Fruit fly (Drosophila melanogaster) whole organism, prepupa: Measurements from ENCODE around the gene Osbp.

Experiments used
- CG10631 ChIP-seq: fragments of 200-800 bp; sonication (Bioruptor generic); optimal IDR thresholded peaks from 2 replicates; lab custom pipeline; 2016; ENCODE audit warnings: missing biosample characterization, missing genetic modification characterization
- CG10669 ChIP-seq: fragments of 200-800 bp; sonication (Bioruptor generic); optimal IDR thresholded peaks from 3 replicates; lab custom pipeline; 2018; ENCODE audit warnings: missing biosample characterization, mild to moderate bottlenecking, missing genetic modification characterization, moderate library complexity
- CG11294 ChIP-seq: fragments of 200-800 bp; sonication (Bioruptor generic); IDR thresholded peaks from 2 replicates; pipeline ENCODE4 v1.3.6; 2022; ENCODE audit warnings: missing biosample characterization, missing genetic modification characterization
- CG11762 ChIP-seq: fragments of 200-800 bp; sonication (Bioruptor generic); optimal IDR thresholded peaks from 3 replicates; lab custom pipeline; 2016; ENCODE audit warnings: missing biosample characterization, missing genetic modification characterization; ENCODE audit not compliant: insufficient read depth
- CG11902 ChIP-seq: fragments of 200-800 bp; sonication (Bioruptor generic); optimal IDR thresholded peaks from 3 replicates; lab custom pipeline; 2016; ENCODE audit warnings: missing biosample characterization, missing genetic modification characterization
- CG16779 ChIP-seq: fragments of 200-800 bp; sonication (Bioruptor generic); optimal IDR thresholded peaks from 3 replicates; lab custom pipeline; 2017; ENCODE audit warnings: missing biosample characterization, mild to moderate bottlenecking, missing genetic modification characterization
- CG3032 ChIP-seq: fragments of 200-800 bp; optimal IDR thresholded peaks from 2 replicates; lab custom pipeline; 2019; ENCODE audit warnings: missing biosample characterization, mild to moderate bottlenecking, missing genetic modification characterization, moderate library complexity
- CG31627 ChIP-seq: fragments of 200-800 bp; sonication (Bioruptor generic); optimal IDR thresholded peaks from 3 replicates; lab custom pipeline; 2016; ENCODE audit warnings: missing biosample characterization, missing genetic modification characterization
- CG32006 ChIP-seq: fragments of 200-800 bp; sonication (Bioruptor generic); optimal IDR thresholded peaks from 3 replicates; lab custom pipeline; 2017; ENCODE audit warnings: missing biosample characterization, mild to moderate bottlenecking, missing genetic modification characterization
- CG34406 ChIP-seq: fragments of 200-800 bp; sonication (Bioruptor generic); optimal IDR thresholded peaks from 3 replicates; lab custom pipeline; 2016; ENCODE audit warnings: missing biosample characterization, missing genetic modification characterization
- CG3919 ChIP-seq: fragments of 200-800 bp; sonication (Bioruptor generic); optimal IDR thresholded peaks from 3 replicates; lab custom pipeline; 2016; ENCODE audit warnings: missing biosample characterization, missing genetic modification characterization
- CG4318 ChIP-seq: fragments of 200-800 bp; sonication (Bioruptor generic); optimal IDR thresholded peaks from 3 replicates; lab custom pipeline; 2017; ENCODE audit warnings: missing biosample characterization, mild to moderate bottlenecking, missing genetic modification characterization
- CG6163 ChIP-seq: fragments of 200-800 bp; sonication (Bioruptor generic); IDR thresholded peaks from 3 replicates; pipeline ENCODE4 v1.3.6; 2022; ENCODE audit warnings: missing biosample characterization, missing genetic modification characterization
- CG6792 ChIP-seq: fragments of 200-800 bp; sonication (Bioruptor generic); optimal IDR thresholded peaks from 3 replicates; lab custom pipeline; 2016; ENCODE audit warnings: missing biosample characterization, missing genetic modification characterization
- CG6808 ChIP-seq: fragments of 200-800 bp; sonication (Bioruptor generic); optimal IDR thresholded peaks from 3 replicates; lab custom pipeline; 2017; ENCODE audit warnings: missing biosample characterization, missing genetic modification characterization, mild to moderate bottlenecking, moderate library complexity, missing genetic modification reagents
- CG7368 ChIP-seq: fragments of 200-800 bp; sonication (Bioruptor generic); optimal IDR thresholded peaks from 3 replicates; lab custom pipeline; 2016; ENCODE audit warnings: missing biosample characterization, missing genetic modification characterization
- CG8119 ChIP-seq: fragments of 200-800 bp; sonication (Bioruptor generic); IDR thresholded peaks from 3 replicates; pipeline ENCODE4 v1.3.6; 2022; ENCODE audit warnings: missing biosample characterization, missing genetic modification characterization
- CG8319 ChIP-seq: fragments of 200-800 bp; sonication (Bioruptor generic); optimal IDR thresholded peaks from 3 replicates; lab custom pipeline; 2016; ENCODE audit warnings: missing biosample characterization, missing genetic modification characterization
- CG8632 ChIP-seq: fragments of 200-800 bp; sonication (Bioruptor generic); optimal IDR thresholded peaks from 3 replicates; lab custom pipeline; 2016; ENCODE audit warnings: missing biosample characterization, missing genetic modification characterization
- CG9139 ChIP-seq: fragments of 200-800 bp; sonication (Bioruptor generic); optimal IDR thresholded peaks from 3 replicates; lab custom pipeline; 2017; ENCODE audit warnings: missing biosample characterization, mild to moderate bottlenecking, missing genetic modification characterization
- Eip75B ChIP-seq: fragments of 200-800 bp; sonication (Bioruptor generic); optimal IDR thresholded peaks from 3 replicates; lab custom pipeline; 2016; ENCODE audit warnings: missing biosample characterization, missing genetic modification characterization
- Eip78C ChIP-seq: fragments of 200-800 bp; sonication (Bioruptor generic); peaks from one replicate; lab custom pipeline; 2016; ENCODE audit warnings: missing biosample characterization, missing genetic modification characterization
- Eip93F ChIP-seq: fragments of 200-800 bp; sonication (Bioruptor generic); optimal IDR thresholded peaks from 2 replicates; lab custom pipeline; 2016; ENCODE audit warnings: missing biosample characterization, mild to moderate bottlenecking, missing genetic modification characterization
- Ets21C ChIP-seq: fragments of 200-800 bp; sonication (Bioruptor generic); optimal IDR thresholded peaks from 3 replicates; lab custom pipeline; 2016; ENCODE audit warnings: missing biosample characterization, missing genetic modification characterization
- Ets96B ChIP-seq: fragments of 200-800 bp; optimal IDR thresholded peaks from 2 replicates; lab custom pipeline; 2019; ENCODE audit warnings: missing biosample characterization, mild to moderate bottlenecking, missing genetic modification characterization, moderate library complexity
- Gug ChIP-seq: fragments of 200-800 bp; sonication (Bioruptor generic); IDR thresholded peaks from 2 replicates; pipeline ENCODE4 v1.3.6; 2022; ENCODE audit warnings: missing biosample characterization, missing genetic modification characterization
- Hr38 ChIP-seq: sonication (Bioruptor generic); optimal IDR thresholded peaks from 2 replicates; lab custom pipeline; 2016; ENCODE audit warnings: missing biosample characterization, missing genetic modification characterization
- Hr4 ChIP-seq: fragments of 200-800 bp; sonication (Bioruptor generic); optimal IDR thresholded peaks from 3 replicates; lab custom pipeline; 2016; ENCODE audit warnings: missing biosample characterization, missing genetic modification characterization
- Met ChIP-seq: fragments of 200-800 bp; sonication (Bioruptor generic); optimal IDR thresholded peaks from 3 replicates; lab custom pipeline; 2016; ENCODE audit warnings: missing biosample characterization, missing genetic modification characterization
- OdsH ChIP-seq: fragments of 200-800 bp; sonication (Bioruptor generic); optimal IDR thresholded peaks from 3 replicates; lab custom pipeline; 2016; ENCODE audit warnings: missing biosample characterization, missing genetic modification characterization
- Smox ChIP-seq: fragments of 200-800 bp; sonication (Bioruptor generic); optimal IDR thresholded peaks from 3 replicates; lab custom pipeline; 2016; ENCODE audit warnings: missing biosample characterization, missing genetic modification characterization
- achi ChIP-seq: fragments of 200-800 bp; sonication (Bioruptor generic); optimal IDR thresholded peaks from 3 replicates; lab custom pipeline; 2016; ENCODE audit warnings: missing biosample characterization, missing genetic modification characterization
- acj6 ChIP-seq: fragments of 200-800 bp; sonication (Bioruptor generic); optimal IDR thresholded peaks from 3 replicates; lab custom pipeline; 2016; ENCODE audit warnings: missing biosample characterization, missing genetic modification characterization
- cyc ChIP-seq: fragments of 200-800 bp; sonication (Bioruptor generic); optimal IDR thresholded peaks from 3 replicates; lab custom pipeline; 2016; ENCODE audit warnings: missing biosample characterization, missing genetic modification characterization
- dac ChIP-seq: fragments of 200-800 bp; sonication (Bioruptor generic); optimal IDR thresholded peaks from 2 replicates; lab custom pipeline; 2017; ENCODE audit warnings: missing biosample characterization, mild to moderate bottlenecking, missing genetic modification characterization
- dsx ChIP-seq: fragments of 200-800 bp; optimal IDR thresholded peaks from 3 replicates; lab custom pipeline; 2019; ENCODE audit warnings: missing biosample characterization, mild to moderate bottlenecking, missing genetic modification characterization, moderate library complexity; ENCODE audit not compliant: poor library complexity, severe bottlenecking
- eg ChIP-seq: fragments of 200-800 bp; sonication (Bioruptor generic); IDR thresholded peaks from 3 replicates; pipeline ENCODE4 v1.3.6; 2022; ENCODE audit warnings: missing biosample characterization, missing genetic modification characterization
- esn ChIP-seq: fragments of 200-800 bp; sonication (Bioruptor generic); optimal IDR thresholded peaks from 2 replicates; lab custom pipeline; 2016; ENCODE audit warnings: missing biosample characterization, mild to moderate bottlenecking, missing genetic modification characterization, moderate library complexity
- fd59A ChIP-seq: fragments of 200-800 bp; sonication (Bioruptor generic); optimal IDR thresholded peaks from 2 replicates; lab custom pipeline; 2017; ENCODE audit warnings: missing biosample characterization, mild to moderate bottlenecking, missing genetic modification characterization, missing genetic modification reagents
- fd85E ChIP-seq: fragments of 200-800 bp; sonication (Bioruptor generic); optimal IDR thresholded peaks from 3 replicates; lab custom pipeline; 2016; ENCODE audit warnings: missing biosample characterization, missing genetic modification characterization
- fkh ChIP-seq: fragments of 200-800 bp; sonication (Bioruptor generic); optimal IDR thresholded peaks from 3 replicates; lab custom pipeline; 2017; ENCODE audit warnings: missing biosample characterization, mild to moderate bottlenecking, missing genetic modification characterization, moderate library complexity
- lz ChIP-seq: fragments of 200-800 bp; sonication (Bioruptor generic); optimal IDR thresholded peaks from 3 replicates; lab custom pipeline; 2016; ENCODE audit warnings: missing biosample characterization, missing genetic modification characterization
- net ChIP-seq: fragments of 200-800 bp; sonication (Bioruptor generic); optimal IDR thresholded peaks from 3 replicates; lab custom pipeline; 2016; ENCODE audit warnings: missing biosample characterization, missing genetic modification characterization
- pdm3 ChIP-seq: fragments of 200-800 bp; sonication (Bioruptor generic); optimal IDR thresholded peaks from 3 replicates; lab custom pipeline; 2016; ENCODE audit warnings: missing biosample characterization, missing genetic modification characterization
- salr ChIP-seq, 2 experiments: fragments of 200-800 bp; sonication (Bioruptor generic); optimal IDR thresholded peaks; 3 replicates each; lab custom pipeline; 2016 to 2018; ENCODE audit warnings: missing biosample characterization in 2 of 2, missing genetic modification characterization in 2 of 2, mild to moderate bottlenecking in 1 of 2
- spab ChIP-seq: fragments of 200-800 bp; sonication (Bioruptor generic); optimal IDR thresholded peaks from 2 replicates; lab custom pipeline; 2017; ENCODE audit warnings: missing biosample characterization, mild to moderate bottlenecking, missing genetic modification characterization, missing genetic modification reagents
- ss ChIP-seq, 2 experiments: fragments of 200-800 bp; sonication (Bioruptor generic); optimal IDR thresholded peaks; 2 replicates in 1 of 2; 3 replicates in 1 of 2; lab custom pipeline; 2017 to 2018; ENCODE audit warnings: mild to moderate bottlenecking in 2 of 2, missing biosample characterization in 2 of 2, missing genetic modification characterization in 2 of 2, moderate library complexity in 1 of 2
- vri ChIP-seq: fragments of 200-800 bp; sonication (Bioruptor generic); optimal IDR thresholded peaks from 3 replicates; lab custom pipeline; 2016; ENCODE audit warnings: missing biosample characterization, mild to moderate bottlenecking, missing genetic modification characterization

Osbp gene

DNA sequence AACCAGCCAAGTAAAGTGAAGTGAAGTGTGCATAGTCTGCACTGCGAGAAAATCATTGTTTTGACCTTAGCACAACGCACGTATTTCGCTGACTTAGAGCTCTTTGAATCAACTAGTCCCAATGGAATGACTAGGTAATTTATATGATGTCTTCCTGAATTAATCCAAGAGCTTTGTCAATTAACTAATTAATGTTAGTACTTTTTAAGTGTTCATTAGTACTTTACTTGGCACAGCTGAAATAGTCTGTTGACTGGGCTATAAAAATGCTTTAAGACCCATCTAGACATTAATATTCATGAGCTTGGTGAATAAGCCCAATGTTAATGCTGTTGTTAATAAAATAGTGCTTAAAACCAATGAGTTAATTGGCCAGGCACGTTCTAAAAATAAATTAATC, 38.1 kb upstream of the Osbp start (continued):
- TF ChIP-seq CG8632 (GFP tag; lab: Kevin White, UChicago): no peak
- no peak for TF ChIP-seq CG34406 (GFP tag; lab: Kevin White, UChicago)
- no peak for TF ChIP-seq fkh
- TF ChIP-seq Hr4 (GFP tag; lab: Kevin White, UChicago): peak; percentile 48
- no peak for TF ChIP-seq salr (GFP tag; optimal IDR thresholded peaks at IDR 0.05; lab: Kevin White, UChicago)
- no peak for TF ChIP-seq eg (GFP tag; lab: Robert Waterston, UW)
- TF ChIP-seq CG11902 (GFP tag; lab: Kevin White, UChicago): no peak
- TF ChIP-seq achi (GFP tag; lab: Kevin White, UChicago): no peak
- TF ChIP-seq CG8119: no peak
- TF ChIP-seq spab (GFP tag; lab: Kevin White, UChicago): no peak
- TF ChIP-seq fd85E (GFP tag; lab: Kevin White, UChicago): no peak
- TF ChIP-seq Ets21C (GFP tag; lab: Kevin White, UChicago): peak; percentile 2
- TF ChIP-seq acj6 (GFP tag; lab: Kevin White, UChicago): peak; percentile 3
- TF ChIP-seq CG6808 (GFP tag; lab: Kevin White, UChicago): no peak
- no peak for TF ChIP-seq cyc (GFP tag; lab: Kevin White, UChicago)

DNA sequence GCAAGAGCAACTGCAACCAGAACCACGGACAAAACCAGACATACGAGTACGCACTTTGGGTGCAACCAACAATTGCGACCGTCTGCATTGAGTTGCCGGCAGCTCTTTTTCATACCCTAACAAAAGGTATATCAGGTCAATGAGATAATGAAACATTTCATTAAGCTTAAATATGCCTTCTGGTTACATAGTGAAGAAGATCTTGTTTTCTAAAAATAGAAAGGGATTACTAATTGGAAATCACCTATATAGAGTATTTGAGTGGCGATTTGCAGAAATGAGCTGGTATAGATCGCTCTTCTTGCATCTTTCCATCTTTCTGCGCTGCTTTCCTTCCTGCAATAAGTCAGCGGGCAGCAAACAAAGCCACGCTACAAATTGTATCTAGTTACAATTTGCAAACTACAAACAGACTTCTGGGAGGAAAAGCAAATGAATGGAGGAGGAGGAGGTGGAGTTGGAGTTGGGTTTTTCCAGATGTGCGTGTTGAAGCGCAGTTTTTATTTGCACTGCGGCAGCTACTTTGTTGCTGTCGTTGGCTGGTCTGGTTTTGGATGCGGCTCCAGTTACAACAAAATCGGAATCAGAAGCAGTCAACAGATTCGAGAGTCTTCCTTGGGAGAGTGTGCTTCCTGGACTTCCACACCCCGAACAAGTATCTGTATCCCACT, 36.9 kb upstream of the Osbp start:
- TF ChIP-seq dsx (GFP tag; lab: Kevin White, UChicago): peak; percentile 92
- peak; percentile 81 for TF ChIP-seq net (GFP tag; lab: Kevin White, UChicago)
- TF ChIP-seq CG11294: peak; percentile 72
- peak; percentile 86 for TF ChIP-seq acj6 (GFP tag; lab: Kevin White, UChicago)
- TF ChIP-seq Eip93F: no peak
- peak; percentile 73 to 87 for TF ChIP-seq ss (GFP tag; optimal IDR thresholded peaks at IDR 0.05; lab: Kevin White, UChicago)
- TF ChIP-seq CG11762 (GFP tag; lab: Kevin White, UChicago): peak; percentile 81
- TF ChIP-seq vri (GFP tag; lab: Kevin White, UChicago): peak; percentile 27
- TF ChIP-seq Met (GFP tag; lab: Kevin White, UChicago): peak; percentile 68
- TF ChIP-seq fd59A (GFP tag; lab: Kevin White, UChicago): peak; percentile 80
- peak; percentile 67 for TF ChIP-seq CG9139 (GFP tag; lab: Kevin White, UChicago)
- peak; percentile 79 for TF ChIP-seq Ets96B (tag; lab: Kevin White, UChicago)
- peak; percentile 84 for TF ChIP-seq CG6163 (GFP tag; lab: Robert Waterston, UW)
- TF ChIP-seq esn: peak; percentile 71
- TF ChIP-seq eg (GFP tag; lab: Robert Waterston, UW): peak; percentile 93
- no peak for TF ChIP-seq Hr38
- peak; percentile 93 for TF ChIP-seq Gug (GFP tag; lab: Robert Waterston, UW)
- TF ChIP-seq CG32006 (GFP tag; lab: Kevin White, UChicago): peak; percentile 96
- peak; percentile 77 for TF ChIP-seq CG34406 (GFP tag; lab: Kevin White, UChicago)
- peak; percentile 91 for TF ChIP-seq achi (GFP tag; lab: Kevin White, UChicago)
- peak; percentile 93 for TF ChIP-seq CG3919
- peak; percentile 77 for TF ChIP-seq CG31627 (GFP tag; lab: Kevin White, UChicago)
- TF ChIP-seq Eip78C (GFP tag; lab: Kevin White, UChicago): peak; percentile 94
- TF ChIP-seq CG16779 (tag; lab: Kevin White, UChicago): peak; percentile 72
- peak; percentile 80 for TF ChIP-seq CG10631 (GFP tag; lab: Kevin White, UChicago)
- TF ChIP-seq CG8319 (GFP tag; lab: Kevin White, UChicago): peak; percentile 65
- TF ChIP-seq lz (GFP tag; lab: Kevin White, UChicago): peak; percentile 45
- peak; percentile 68 for TF ChIP-seq Smox (GFP tag; lab: Kevin White, UChicago)
- peak; percentile 79 for TF ChIP-seq CG10669 (GFP tag; lab: Kevin White, UChicago)
- TF ChIP-seq CG8119: peak; percentile 93
- peak; percentile 28 for TF ChIP-seq Ets21C (GFP tag; lab: Kevin White, UChicago)
- peak; percentile 79 for TF ChIP-seq cyc (GFP tag; lab: Kevin White, UChicago)
- peak; percentile 76 for TF ChIP-seq Eip75B (GFP tag; lab: Kevin White, UChicago)
- TF ChIP-seq CG7368 (GFP tag; lab: Kevin White, UChicago): peak; percentile 80
- TF ChIP-seq spab (GFP tag; lab: Kevin White, UChicago): peak; percentile 82
- peak; percentile 50 for TF ChIP-seq CG6792 (GFP tag; lab: Kevin White, UChicago)
- TF ChIP-seq CG4318: peak; percentile 89
- peak; percentile 89 for TF ChIP-seq pdm3 (GFP tag; lab: Kevin White, UChicago)
- peak; percentile 86 for TF ChIP-seq CG3032 (tag; lab: Kevin White, UChicago)
- TF ChIP-seq dac (GFP tag; lab: Kevin White, UChicago): peak; percentile 70
- TF ChIP-seq OdsH (GFP tag; lab: Kevin White, UChicago): peak; percentile 88
